Worm (Caenorhabditis elegans) whole organism, early embryonic: ENCODE data around the gene catp-3.

Experiments used
- F13C5.2 ChIP-seq: sonication (generic microtip); optimal IDR thresholded peaks from 2 replicates; lab custom pipeline; 2017; ENCODE audit warnings: mild to moderate bottlenecking, missing genetic modification characterization, inconsistent platforms, missing compliant biosample characterization
- aly-1 ChIP-seq: sonication (generic microtip); optimal IDR thresholded peaks from 2 replicates; lab custom pipeline; 2016; ENCODE audit warnings: missing genetic modification characterization, missing compliant biosample characterization
- ama-1 ChIP-seq: fragments of 150-350 bp; optimal IDR thresholded peaks from 2 replicates; lab custom pipeline; 2014

catp-3 gene

ce11 chrV:8129252-8129651 lies 53.4 kb downstream of the catp-3 start, which contains the start of gene spr-1:
Gene spr-1, minus strand, starts transcription at chrV:8129352.
- TF ChIP-seq ama-1 (lab: Kevin White, UChicago) (no peak), aly-1 (tag; lab: Kevin White, UChicago) (no peak), F13C5.2 (tag; lab: Kevin White, UChicago) (no peak)
